Fruit fly (Drosophila melanogaster) whole organism, embryonic: ENCODE results near the gene CG43759.

ENCODE experiments used
- Ada2b ChIP-seq: fragments of 200-800 bp; sonication (Bioruptor generic); IDR thresholded peaks from 2 replicates; pipeline ENCODE4 v1.3.6; 2022; ENCODE audit warnings: missing biosample characterization, missing genetic modification characterization
- Aef1 ChIP-seq: fragments of 200-800 bp; sonication (Bioruptor generic); IDR thresholded peaks from 3 replicates; pipeline ENCODE4 v1.3.6; 2022; ENCODE audit warnings: missing biosample characterization, missing genetic modification characterization
- Asciz ChIP-seq: fragments of 200-800 bp; sonication (Bioruptor generic); optimal IDR thresholded peaks from 2 replicates; lab custom pipeline; 2017; ENCODE audit warnings: missing biosample characterization, mild to moderate bottlenecking, missing genetic modification characterization, missing genetic modification reagents
- Atf3 ChIP-seq: fragments of 200-800 bp; sonication (Bioruptor generic); optimal IDR thresholded peaks from 3 replicates; lab custom pipeline; 2016; ENCODE audit warnings: missing biosample characterization, missing genetic modification characterization
- Bgb ChIP-seq: fragments of 200-800 bp; sonication (Bioruptor generic); IDR thresholded peaks from 2 replicates; pipeline ENCODE4 v1.3.6; 2022; ENCODE audit warnings: missing biosample characterization, missing genetic modification characterization; ENCODE audit not compliant: partially characterized antibody
- Blimp-1 ChIP-seq: fragments of 200-800 bp; sonication (Bioruptor generic); optimal IDR thresholded peaks from 3 replicates; lab custom pipeline; 2018; ENCODE audit warnings: missing biosample characterization, missing genetic modification characterization, mild to moderate bottlenecking, moderate library complexity, missing genetic modification reagents
- CG10431 ChIP-seq: fragments of 200-800 bp; sonication (Bioruptor generic); optimal IDR thresholded peaks from 3 replicates; lab custom pipeline; 2018; ENCODE audit warnings: missing biosample characterization, mild to moderate bottlenecking, missing genetic modification characterization
- CG10565 ChIP-seq: fragments of 200-800 bp; sonication (Bioruptor generic); optimal IDR thresholded peaks from 3 replicates; lab custom pipeline; 2016; ENCODE audit warnings: missing biosample characterization, mild to moderate bottlenecking, missing genetic modification characterization
- CG10654 ChIP-seq: fragments of 200-800 bp; sonication (Bioruptor generic); optimal IDR thresholded peaks from 2 replicates; lab custom pipeline; 2016; ENCODE audit warnings: missing biosample characterization, missing genetic modification characterization
- CG12659 ChIP-seq: fragments of 200-800 bp; sonication (Bioruptor generic); optimal IDR thresholded peaks from 3 replicates; lab custom pipeline; 2017; ENCODE audit warnings: mild to moderate bottlenecking, missing biosample characterization, missing genetic modification reagents, missing genetic modification characterization
- CG12942 ChIP-seq: fragments of 200-800 bp; sonication (Bioruptor generic); optimal IDR thresholded peaks from 3 replicates; lab custom pipeline; 2016; ENCODE audit warnings: missing biosample characterization, missing genetic modification characterization
- CG2712 ChIP-seq: fragments of 200-800 bp; optimal IDR thresholded peaks from 3 replicates; lab custom pipeline; 2019; ENCODE audit warnings: missing biosample characterization, mild to moderate bottlenecking, missing genetic modification characterization, moderate library complexity
- CG31224 ChIP-seq: fragments of 200-800 bp; sonication (Bioruptor generic); IDR thresholded peaks from 2 replicates; pipeline ENCODE4 v1.3.6; 2022; ENCODE audit warnings: missing biosample characterization, missing genetic modification characterization
- CG3281 ChIP-seq: fragments of 200-800 bp; sonication (Bioruptor generic); optimal IDR thresholded peaks from 3 replicates; lab custom pipeline; 2017; ENCODE audit warnings: missing biosample characterization, mild to moderate bottlenecking, missing genetic modification characterization
- CG4820 ChIP-seq: fragments of 200-800 bp; sonication (Bioruptor generic); optimal IDR thresholded peaks from 3 replicates; lab custom pipeline; 2016; ENCODE audit warnings: missing biosample characterization, missing genetic modification characterization
- CG4854 ChIP-seq: fragments of 200-800 bp; sonication (Bioruptor generic); optimal IDR thresholded peaks from 2 replicates; lab custom pipeline; 2016; ENCODE audit warnings: missing biosample characterization, missing genetic modification characterization, inconsistent platforms
- CG5953 ChIP-seq: fragments of 200-800 bp; sonication (Bioruptor generic); IDR thresholded peaks from 2 replicates; pipeline ENCODE4 v1.3.6; 2022; ENCODE audit warnings: missing biosample characterization, missing genetic modification characterization
- CG7271 ChIP-seq: fragments of 200-800 bp; sonication (Bioruptor generic); optimal IDR thresholded peaks from 2 replicates; lab custom pipeline; 2018; ENCODE audit warnings: missing biosample characterization, mild to moderate bottlenecking, missing genetic modification characterization, moderate library complexity
- CG8359 ChIP-seq: fragments of 200-800 bp; sonication (Bioruptor generic); optimal IDR thresholded peaks from 2 replicates; lab custom pipeline; 2017; ENCODE audit warnings: missing biosample characterization, mild to moderate bottlenecking, missing genetic modification characterization, borderline replicate concordance
- CG8924 ChIP-seq: fragments of 200-800 bp; optimal IDR thresholded peaks from 3 replicates; lab custom pipeline; 2019; ENCODE audit warnings: missing biosample characterization, mild to moderate bottlenecking, missing genetic modification characterization, moderate library complexity
- CTCF ChIP-seq: fragments of 200-800 bp; sonication (Bioruptor generic); optimal IDR thresholded peaks from 2 replicates; lab custom pipeline; 2017; ENCODE audit warnings: missing biosample characterization, mild to moderate bottlenecking, missing genetic modification characterization, moderate library complexity
- Chrac-16 ChIP-seq: fragments of 200-800 bp; sonication (Bioruptor generic); optimal IDR thresholded peaks from 3 replicates; lab custom pipeline; 2016; ENCODE audit warnings: missing biosample characterization, missing genetic modification characterization
- Drgx ChIP-seq: fragments of 200-800 bp; sonication (Bioruptor generic); IDR thresholded peaks from 2 replicates; pipeline ENCODE4 v1.3.6; 2022; ENCODE audit warnings: missing biosample characterization, missing genetic modification characterization
- HHEX ChIP-seq: fragments of 200-800 bp; sonication (Bioruptor generic); optimal IDR thresholded peaks from 3 replicates; lab custom pipeline; 2017; ENCODE audit warnings: missing biosample characterization, mild to moderate bottlenecking, missing genetic modification characterization, missing genetic modification reagents
- HLH54F ChIP-seq: fragments of 200-800 bp; sonication (Bioruptor generic); optimal IDR thresholded peaks from 3 replicates; lab custom pipeline; 2016; ENCODE audit warnings: missing biosample characterization, missing genetic modification characterization
- Hr51 ChIP-seq, 2 experiments: fragments of 200-800 bp; sonication (Bioruptor generic); optimal IDR thresholded peaks; 2 replicates in 1 of 2; 3 replicates in 1 of 2; lab custom pipeline; 2016 to 2018; ENCODE audit warnings: missing biosample characterization in 2 of 2, missing genetic modification characterization in 2 of 2, mild to moderate bottlenecking in 1 of 2, moderate library complexity in 1 of 2
- Ptx1 ChIP-seq: fragments of 200-800 bp; sonication (Bioruptor generic); IDR thresholded peaks from 2 replicates; pipeline ENCODE4 v1.3.6; 2022; ENCODE audit warnings: missing biosample characterization, missing genetic modification characterization
- Six4 ChIP-seq: fragments of 200-800 bp; sonication (Bioruptor generic); optimal IDR thresholded peaks from 2 replicates; lab custom pipeline; 2016; ENCODE audit warnings: missing biosample characterization, missing genetic modification characterization
- Sox102F ChIP-seq: fragments of 200-800 bp; sonication (Bioruptor generic); optimal IDR thresholded peaks from 2 replicates; lab custom pipeline; 2018; ENCODE audit warnings: missing biosample characterization, mild to moderate bottlenecking, missing genetic modification characterization, moderate library complexity
- al ChIP-seq: fragments of 200-800 bp; sonication (Bioruptor generic); IDR thresholded peaks from 2 replicates; pipeline ENCODE4 v1.3.6; 2022; ENCODE audit warnings: missing biosample characterization, missing genetic modification characterization
- ap ChIP-seq: fragments of 200-800 bp; sonication (Bioruptor generic); IDR thresholded peaks from 2 replicates; pipeline ENCODE4 v1.3.6; 2022; ENCODE audit warnings: missing biosample characterization, missing genetic modification characterization
- ara ChIP-seq: fragments of 200-800 bp; sonication (Bioruptor generic); IDR thresholded peaks from 2 replicates; pipeline ENCODE4 v1.3.6; 2022; ENCODE audit warnings: missing biosample characterization, missing genetic modification characterization
- ase ChIP-seq: fragments of 200-800 bp; sonication (Bioruptor generic); IDR thresholded peaks from 3 replicates; pipeline ENCODE4 v1.3.6; 2022; ENCODE audit warnings: missing biosample characterization, missing genetic modification characterization
- ash1 ChIP-seq: fragments of 200-800 bp; sonication (Bioruptor generic); optimal IDR thresholded peaks from 2 replicates; lab custom pipeline; 2018; ENCODE audit warnings: missing biosample characterization, mild to moderate bottlenecking, missing genetic modification characterization
- ci ChIP-seq: fragments of 200-800 bp; sonication (Bioruptor generic); IDR thresholded peaks from 3 replicates; pipeline ENCODE4 v1.3.6; 2022; ENCODE audit warnings: missing biosample characterization, missing genetic modification characterization
- croc ChIP-seq: fragments of 200-800 bp; sonication (Bioruptor generic); conservative IDR thresholded peaks from 3 replicates; pipeline ENCODE4 v1.3.6; 2022; ENCODE audit warnings: missing biosample characterization, missing genetic modification characterization
- danr ChIP-seq: fragments of 200-800 bp; sonication (Bioruptor generic); IDR thresholded peaks from 2 replicates; pipeline ENCODE4 v1.3.6; 2022; ENCODE audit warnings: missing biosample characterization, missing genetic modification characterization
- dmrt99B ChIP-seq: fragments of 200-800 bp; sonication (Bioruptor generic); optimal IDR thresholded peaks from 2 replicates; lab custom pipeline; 2018; ENCODE audit warnings: missing biosample characterization, mild to moderate bottlenecking, missing genetic modification characterization, moderate library complexity
- esg ChIP-seq: fragments of 200-800 bp; sonication (Bioruptor generic); conservative IDR thresholded peaks from 2 replicates; pipeline ENCODE4 v1.3.6; 2022; ENCODE audit warnings: missing biosample characterization, missing genetic modification characterization
- eve ChIP-seq, 2 experiments: fragments of >200 bp; optimal IDR thresholded peaks; 2 replicates each; lab custom pipeline; 2017; ENCODE audit warnings: missing biosample characterization in 2 of 2, missing genetic modification characterization in 2 of 2
- fd102C ChIP-seq: fragments of 200-800 bp; sonication (Bioruptor generic); optimal IDR thresholded peaks from 2 replicates; lab custom pipeline; 2018; ENCODE audit warnings: missing biosample characterization, mild to moderate bottlenecking, missing genetic modification characterization, moderate library complexity
- gce ChIP-seq: fragments of 200-800 bp; sonication (Bioruptor generic); IDR thresholded peaks from 3 replicates; pipeline ENCODE4 v1.3.6; 2022; ENCODE audit warnings: missing biosample characterization, missing genetic modification characterization
- kah ChIP-seq: fragments of 200-800 bp; sonication (Bioruptor generic); optimal IDR thresholded peaks from 2 replicates; lab custom pipeline; 2018; ENCODE audit warnings: missing biosample characterization, mild to moderate bottlenecking, missing genetic modification characterization
- lola ChIP-seq, 3 experiments: fragments of >200 bp in 2 of 3; fragments of 200-800 bp in 1 of 3; sonication (Bioruptor generic) in 1 of 3; optimal IDR thresholded peaks; 2 replicates each; lab custom pipeline; 2017 to 2019; ENCODE audit warnings: missing biosample characterization in 3 of 3, missing genetic modification characterization in 3 of 3, mild to moderate bottlenecking in 1 of 3, moderate library complexity in 1 of 3
- mam ChIP-seq: fragments of 200-800 bp; sonication (Bioruptor generic); optimal IDR thresholded peaks from 3 replicates; lab custom pipeline; 2016; ENCODE audit warnings: missing biosample characterization, missing genetic modification characterization
- org-1 ChIP-seq: fragments of 200-800 bp; sonication (Bioruptor generic); optimal IDR thresholded peaks from 2 replicates; lab custom pipeline; 2017; ENCODE audit warnings: missing biosample characterization, missing genetic modification characterization
- ranshi ChIP-seq: fragments of 200-800 bp; sonication (Bioruptor generic); IDR thresholded peaks from 2 replicates; pipeline ENCODE4 v1.3.6; 2022; ENCODE audit warnings: missing biosample characterization, missing genetic modification characterization
- sd ChIP-seq: fragments of 200-800 bp; sonication (Bioruptor generic); optimal IDR thresholded peaks from 3 replicates; lab custom pipeline; 2018; ENCODE audit warnings: missing biosample characterization, mild to moderate bottlenecking, missing genetic modification characterization, moderate library complexity
- ssp ChIP-seq: fragments of 200-800 bp; sonication (Bioruptor generic); IDR thresholded peaks from 2 replicates; pipeline ENCODE4 v1.3.6; 2022; ENCODE audit warnings: missing biosample characterization, missing genetic modification characterization
- vvl ChIP-seq: fragments of 200-800 bp; sonication (Bioruptor generic); IDR thresholded peaks from 2 replicates; pipeline ENCODE4 v1.3.6; 2022; ENCODE audit warnings: missing biosample characterization, missing genetic modification characterization
- zen ChIP-seq: fragments of 200-800 bp; sonication (Bioruptor generic); optimal IDR thresholded peaks from 3 replicates; lab custom pipeline; 2018; ENCODE audit warnings: missing biosample characterization, mild to moderate bottlenecking, missing genetic modification characterization, moderate library complexity

CG43759 gene

dm6 chrX:18923531-18923930, 6.6 kb upstream of the CG43759 start (continued):
- TF ChIP-seq ssp (GFP tag; lab: Robert Waterston, UW) (peak; percentile 46), CG2712 (tag; lab: Kevin White, UChicago) (peak; percentile 73), zen (tag; lab: Kevin White, UChicago) (peak; percentile 54), gce (GFP tag; lab: Robert Waterston, UW) (peak; percentile 50; the same call in 1 of the 3 replicates), CTCF (no peak), ranshi (GFP tag; lab: Robert Waterston, UW) (peak; percentile 51; the same call in 1 of the 2 replicates), fd102C (GFP tag; lab: Kevin White, UChicago) (no peak), sd (tag; lab: Kevin White, UChicago) (no peak), Atf3 (GFP tag; lab: Kevin White, UChicago) (peak; percentile 12), eve (GFP tag; optimal IDR thresholded peaks at IDR 0.05; lab: Kevin White, UChicago) (peak in 1 of 2 experiments; percentile 62), Blimp-1 (GFP tag; lab: Kevin White, UChicago) (peak; percentile 74), CG10431 (peak; percentile 9), danr (GFP tag; lab: Robert Waterston, UW) (0 out of 2 replicates have a peak, but pooled peaks have one; percentile 46), al (GFP tag; lab: Robert Waterston, UW) (peak; percentile 38), CG8359 (GFP tag; lab: Kevin White, UChicago) (peak; percentile 34), CG12942 (GFP tag; lab: Kevin White, UChicago) (peak; percentile 24), ara (GFP tag; lab: Robert Waterston, UW) (peak; percentile 82), Bgb (no peak), Six4 (GFP tag; lab: Kevin White, UChicago) (peak; percentile 43), CG10654 (GFP tag; lab: Kevin White, UChicago) (peak; percentile 6), CG5953 (GFP tag; lab: Robert Waterston, UW) (peak; percentile 42; the same call in 1 of the 2 replicates), org-1 (GFP tag; lab: Kevin White, UChicago) (peak; percentile 17), vvl (peak; percentile 72), CG7271 (no peak), CG8924 (tag; lab: Kevin White, UChicago) (peak; percentile 45), Drgx (peak; percentile 61), ap (GFP tag; lab: Robert Waterston, UW) (peak; percentile 25; the same call in 1 of the 2 replicates), Asciz (GFP tag; lab: Kevin White, UChicago) (peak; percentile 10), CG4820 (GFP tag; lab: Kevin White, UChicago) (peak; percentile 68), mam (GFP tag; lab: Kevin White, UChicago) (peak; percentile 4), Sox102F (GFP tag; lab: Kevin White, UChicago) (peak; percentile 66), lola (GFP tag; optimal IDR thresholded peaks at IDR 0.05; lab: Kevin White, UChicago) (peak in 1 of 3 experiments; percentile 61), CG31224 (GFP tag; lab: Robert Waterston, UW) (0 out of 2 replicates have a peak, but pooled peaks have one; percentile 8), croc (GFP tag; lab: Robert Waterston, UW) (peak; percentile 64), dmrt99B (tag; lab: Kevin White, UChicago) (peak; percentile 56), Ada2b (GFP tag; lab: Robert Waterston, UW) (peak; percentile 60), CG12659 (GFP tag; lab: Kevin White, UChicago) (peak; percentile 14), HHEX (GFP tag; lab: Kevin White, UChicago) (peak; percentile 4), esg (peak; percentile 43), ash1 (GFP tag; lab: Kevin White, UChicago) (no peak), HLH54F (no peak), CG10565 (peak; percentile 12), Chrac-16 (GFP tag; lab: Kevin White, UChicago) (peak; percentile 32), Ptx1 (peak; percentile 45), ci (GFP tag; lab: Robert Waterston, UW) (peak; percentile 86), Aef1 (GFP tag; lab: Robert Waterston, UW) (peak; percentile 36; the same call in 2 of the 3 replicates), kah (GFP tag; lab: Kevin White, UChicago) (no peak), CG3281 (GFP tag; lab: Kevin White, UChicago) (no peak), CG4854 (GFP tag; lab: Kevin White, UChicago) (no peak), Hr51 (GFP tag; optimal IDR thresholded peaks at IDR 0.05; lab: Kevin White, UChicago) (peak in 1 of 2 experiments; percentile 41), ase (GFP tag; lab: Robert Waterston, UW) (peak; percentile 47; the same call in 2 of the 3 replicates)
